Fruit fly (Drosophila melanogaster) whole organism, embryonic: ENCODE data around the gene ftz-f1.
A peak's percentile ranks its signal among the peaks of the same experiment; 100 is the strongest.

Experiments used
- Atf6 ChIP-seq: fragments of 200-800 bp; sonication (Bioruptor generic); IDR thresholded peaks from 2 replicates; pipeline ENCODE4 v1.3.6; 2022; ENCODE audit warnings: missing biosample characterization, missing genetic modification characterization
- CG11247 ChIP-seq: fragments of 200-800 bp; sonication (Bioruptor generic); IDR thresholded peaks from 2 replicates; pipeline ENCODE4 v1.3.6; 2022; ENCODE audit warnings: missing biosample characterization, missing genetic modification characterization
- CG11560 ChIP-seq: fragments of 200-800 bp; sonication (Bioruptor generic); IDR thresholded peaks from 3 replicates; pipeline ENCODE4 v1.3.6; 2022; ENCODE audit warnings: missing biosample characterization, missing genetic modification characterization
- CG11696 ChIP-seq: fragments of 200-800 bp; sonication (Bioruptor generic); IDR thresholded peaks from 2 replicates; pipeline ENCODE4 v1.3.6; 2022; ENCODE audit warnings: missing biosample characterization, missing genetic modification characterization
- CG12744 ChIP-seq: fragments of 200-800 bp; sonication (Bioruptor generic); optimal IDR thresholded peaks from 2 replicates; lab custom pipeline; 2016; ENCODE audit warnings: missing biosample characterization, missing genetic modification characterization
- CG13123 ChIP-seq: fragments of 200-800 bp; sonication (Bioruptor generic); optimal IDR thresholded peaks from 2 replicates; lab custom pipeline; 2016; ENCODE audit warnings: missing biosample characterization, missing genetic modification characterization
- CG13775 ChIP-seq: fragments of 200-800 bp; sonication (Bioruptor generic); optimal IDR thresholded peaks from 3 replicates; lab custom pipeline; 2017; ENCODE audit warnings: missing biosample characterization, mild to moderate bottlenecking, missing genetic modification characterization
- CG13894 ChIP-seq: fragments of 200-800 bp; sonication (Bioruptor generic); optimal IDR thresholded peaks from 3 replicates; lab custom pipeline; 2018; ENCODE audit warnings: missing biosample characterization, mild to moderate bottlenecking, missing genetic modification characterization, moderate library complexity
- CG14441 ChIP-seq: fragments of 200-800 bp; sonication (Bioruptor generic); IDR thresholded peaks from 2 replicates; pipeline ENCODE4 v1.3.6; 2022; ENCODE audit warnings: missing biosample characterization, missing genetic modification characterization
- CG14965 ChIP-seq: fragments of 200-800 bp; sonication (Bioruptor generic); optimal IDR thresholded peaks from 2 replicates; lab custom pipeline; 2016; ENCODE audit warnings: missing biosample characterization, missing genetic modification characterization, borderline replicate concordance
- CG16779 ChIP-seq: fragments of 200-800 bp; sonication (Bioruptor generic); IDR thresholded peaks from 2 replicates; pipeline ENCODE4 v1.3.6; 2022; ENCODE audit warnings: missing biosample characterization, missing genetic modification characterization
- CG17568 ChIP-seq: fragments of 200-800 bp; sonication (Bioruptor generic); optimal IDR thresholded peaks from 2 replicates; lab custom pipeline; 2018; ENCODE audit warnings: missing biosample characterization, mild to moderate bottlenecking, missing genetic modification characterization, moderate library complexity
- CG18262 ChIP-seq: fragments of 200-800 bp; optimal IDR thresholded peaks from 3 replicates; lab custom pipeline; 2019; ENCODE audit warnings: missing biosample characterization, mild to moderate bottlenecking, missing genetic modification characterization, moderate library complexity
- CG2129 ChIP-seq: fragments of 200-800 bp; sonication (Bioruptor generic); IDR thresholded peaks from 2 replicates; pipeline ENCODE4 v1.3.6; 2022; ENCODE audit warnings: missing biosample characterization, missing genetic modification characterization; ENCODE audit not compliant: partially characterized antibody
- CG30431 ChIP-seq: fragments of 200-800 bp; sonication (Bioruptor generic); optimal IDR thresholded peaks from 2 replicates; lab custom pipeline; 2017; ENCODE audit warnings: missing biosample characterization, missing genetic modification characterization
- CG33557 ChIP-seq: fragments of 200-800 bp; sonication (Bioruptor generic); optimal IDR thresholded peaks from 2 replicates; lab custom pipeline; 2019; ENCODE audit warnings: missing biosample characterization, mild to moderate bottlenecking, missing genetic modification characterization, moderate library complexity
- CG3407 ChIP-seq: fragments of 200-800 bp; sonication (Bioruptor generic); optimal IDR thresholded peaks from 2 replicates; lab custom pipeline; 2018; ENCODE audit warnings: missing biosample characterization, mild to moderate bottlenecking, missing genetic modification characterization
- CG34376 ChIP-seq: fragments of 200-800 bp; sonication (Bioruptor generic); optimal IDR thresholded peaks from 2 replicates; lab custom pipeline; 2018; ENCODE audit warnings: missing biosample characterization, mild to moderate bottlenecking, missing genetic modification characterization
- CG3995 ChIP-seq: fragments of 200-800 bp; sonication (Bioruptor generic); optimal IDR thresholded peaks from 3 replicates; lab custom pipeline; 2016; ENCODE audit warnings: missing biosample characterization, missing genetic modification characterization
- CG4854 ChIP-seq: fragments of 200-800 bp; sonication (Bioruptor generic); optimal IDR thresholded peaks from 2 replicates; lab custom pipeline; 2016; ENCODE audit warnings: missing biosample characterization, missing genetic modification characterization, inconsistent platforms
- CG8290 ChIP-seq, 3 experiments: fragments of 200-800 bp; sonication (Bioruptor generic); optimal IDR thresholded peaks; 2 replicates each; lab custom pipeline; 2016 to 2019; ENCODE audit warnings: missing biosample characterization in 3 of 3, missing genetic modification characterization in 3 of 3, mild to moderate bottlenecking in 2 of 3, moderate library complexity in 1 of 3
- CHES-1-like ChIP-seq: fragments of 200-800 bp; sonication (Bioruptor generic); optimal IDR thresholded peaks from 2 replicates; lab custom pipeline; 2016; ENCODE audit warnings: missing biosample characterization, missing genetic modification characterization
- Chrac-16 ChIP-seq: fragments of 200-800 bp; sonication (Bioruptor generic); optimal IDR thresholded peaks from 3 replicates; lab custom pipeline; 2016; ENCODE audit warnings: missing biosample characterization, missing genetic modification characterization
- Doc2 ChIP-seq: fragments of 200-800 bp; sonication (Bioruptor generic); IDR thresholded peaks from 2 replicates; pipeline ENCODE4 v1.3.6; 2022; ENCODE audit warnings: missing biosample characterization, missing genetic modification characterization
- HLH4C ChIP-seq: fragments of 200-800 bp; sonication (Bioruptor generic); IDR thresholded peaks from 3 replicates; pipeline ENCODE4 v1.3.6; 2022; ENCODE audit warnings: missing biosample characterization, missing genetic modification characterization; ENCODE audit not compliant: partially characterized antibody
- HmgD ChIP-seq: fragments of 200-800 bp; sonication (Bioruptor generic); optimal IDR thresholded peaks from 3 replicates; lab custom pipeline; 2016; ENCODE audit warnings: missing biosample characterization, missing genetic modification characterization
- Hsf ChIP-seq: fragments of 200-800 bp; sonication (Bioruptor generic); optimal IDR thresholded peaks from 3 replicates; lab custom pipeline; 2016; ENCODE audit warnings: missing biosample characterization, missing genetic modification characterization
- Nf-YC ChIP-seq: fragments of 200-800 bp; optimal IDR thresholded peaks from 3 replicates; lab custom pipeline; 2019; ENCODE audit warnings: missing biosample characterization, mild to moderate bottlenecking, missing genetic modification characterization, moderate library complexity
- Opbp ChIP-seq: fragments of 200-800 bp; sonication (Bioruptor generic); IDR thresholded peaks from 3 replicates; pipeline ENCODE4 v1.3.6; 2022; ENCODE audit warnings: missing biosample characterization, missing genetic modification characterization; ENCODE audit not compliant: partially characterized antibody
- Optix ChIP-seq: fragments of 200-800 bp; sonication (Bioruptor generic); IDR thresholded peaks from 3 replicates; pipeline ENCODE4 v1.3.6; 2022; ENCODE audit warnings: missing biosample characterization, missing genetic modification characterization
- Poxn ChIP-seq: fragments of 200-800 bp; sonication (Bioruptor generic); IDR thresholded peaks from 2 replicates; pipeline ENCODE4 v1.3.6; 2022; ENCODE audit warnings: missing biosample characterization, missing genetic modification characterization
- ab ChIP-seq: fragments of 200-800 bp; sonication (Bioruptor generic); optimal IDR thresholded peaks from 2 replicates; lab custom pipeline; 2016; ENCODE audit warnings: missing biosample characterization, missing genetic modification characterization
- aop ChIP-seq: fragments of 200-800 bp; sonication (Bioruptor generic); IDR thresholded peaks from 2 replicates; pipeline ENCODE4 v1.3.6; 2022; ENCODE audit warnings: missing biosample characterization, missing genetic modification characterization
- ap ChIP-seq: fragments of 200-800 bp; sonication (Bioruptor generic); IDR thresholded peaks from 2 replicates; pipeline ENCODE4 v1.3.6; 2022; ENCODE audit warnings: missing biosample characterization, missing genetic modification characterization
- caup ChIP-seq: fragments of 200-800 bp; sonication (Bioruptor generic); optimal IDR thresholded peaks from 3 replicates; lab custom pipeline; 2017; ENCODE audit warnings: missing biosample characterization, mild to moderate bottlenecking, missing genetic modification characterization, moderate library complexity; ENCODE audit not compliant: severe bottlenecking
- dm ChIP-seq: fragments of 200-800 bp; sonication (Bioruptor generic); optimal IDR thresholded peaks from 3 replicates; lab custom pipeline; 2016; ENCODE audit warnings: missing biosample characterization, missing genetic modification characterization
- fu2 ChIP-seq: fragments of 200-800 bp; sonication (Bioruptor generic); optimal IDR thresholded peaks from 2 replicates; lab custom pipeline; 2016; ENCODE audit warnings: missing biosample characterization, missing genetic modification characterization
- gem ChIP-seq: fragments of 200-800 bp; sonication (Bioruptor generic); optimal IDR thresholded peaks from 2 replicates; lab custom pipeline; 2019; ENCODE audit warnings: missing biosample characterization, mild to moderate bottlenecking, missing genetic modification characterization, moderate library complexity
- jigr1 ChIP-seq: fragments of 200-800 bp; sonication (Bioruptor generic); IDR thresholded peaks from 3 replicates; pipeline ENCODE4 v1.3.6; 2022; ENCODE audit warnings: missing biosample characterization, missing genetic modification characterization
- mirr ChIP-seq: fragments of 200-800 bp; sonication (Bioruptor generic); optimal IDR thresholded peaks from 3 replicates; lab custom pipeline; 2018; ENCODE audit warnings: missing biosample characterization, mild to moderate bottlenecking, missing genetic modification characterization
- nom ChIP-seq: fragments of 200-800 bp; sonication (Bioruptor generic); optimal IDR thresholded peaks from 2 replicates; lab custom pipeline; 2017; ENCODE audit warnings: missing biosample characterization, missing genetic modification characterization, mild to moderate bottlenecking, moderate library complexity, missing genetic modification reagents
- p53 ChIP-seq: fragments of 200-800 bp; sonication (Bioruptor generic); optimal IDR thresholded peaks from 2 replicates; lab custom pipeline; 2016; ENCODE audit warnings: missing biosample characterization, missing genetic modification characterization
- sim ChIP-seq: fragments of 200-800 bp; sonication (Bioruptor generic); IDR thresholded peaks from 2 replicates; pipeline ENCODE4 v1.3.6; 2022; ENCODE audit warnings: missing biosample characterization, missing genetic modification characterization
- slbo ChIP-seq: fragments of 200-800 bp; sonication (Bioruptor generic); IDR thresholded peaks from 2 replicates; pipeline ENCODE4 v1.3.6; 2022; ENCODE audit warnings: missing biosample characterization, missing genetic modification characterization
- tgo ChIP-seq: fragments of 200-800 bp; sonication (Bioruptor generic); IDR thresholded peaks from 3 replicates; pipeline ENCODE4 v1.3.6; 2022; ENCODE audit warnings: missing biosample characterization, missing genetic modification characterization
- tup ChIP-seq: fragments of 200-800 bp; sonication (Bioruptor generic); optimal IDR thresholded peaks from 2 replicates; lab custom pipeline; 2016; ENCODE audit warnings: missing biosample characterization, mild to moderate bottlenecking, missing genetic modification characterization, moderate library complexity
- unpg ChIP-seq: fragments of 200-800 bp; sonication (Bioruptor generic); optimal IDR thresholded peaks from 3 replicates; lab custom pipeline; 2018; ENCODE audit warnings: missing biosample characterization, mild to moderate bottlenecking, missing genetic modification characterization, moderate library complexity
- wdn ChIP-seq: fragments of 200-800 bp; sonication (Bioruptor generic); IDR thresholded peaks from 2 replicates; pipeline ENCODE4 v1.3.6; 2022; ENCODE audit warnings: missing biosample characterization, missing genetic modification characterization
- zfh2 ChIP-seq: fragments of 200-800 bp; sonication (Bioruptor generic); optimal IDR thresholded peaks from 2 replicates; lab custom pipeline; 2016; ENCODE audit warnings: missing biosample characterization, missing genetic modification characterization

ftz-f1 gene

dm6 chr3L:18789203-18790018, 11.7 kb downstream of the ftz-f1 start (continued):
- TF ChIP-seq Hsf (no peak), CG8290 (GFP tag; optimal IDR thresholded peaks at IDR 0.05; lab: Kevin White, UChicago) (no peak), CG8290 (tag; optimal IDR thresholded peaks at IDR 0.05; lab: Kevin White, UChicago) (peak in 1 of 2 experiments; percentile 78), mirr (peak; percentile 97), tgo (GFP tag; lab: Robert Waterston, UW) (peak; percentile 18; the same call in 1 of the 3 replicates), CG11560 (tag; lab: Robert Waterston, UW) (no peak), CG13775 (GFP tag; lab: Kevin White, UChicago) (no peak), unpg (GFP tag; lab: Kevin White, UChicago) (peak; percentile 24), gem (peak; percentile 58), CG14965 (no peak), Atf6 (GFP tag; lab: Robert Waterston, UW) (peak; percentile 43; the same call in 1 of the 2 replicates), CG12744 (peak; percentile 47), CG13894 (peak; percentile 77), aop (GFP tag; lab: Robert Waterston, UW) (no peak), zfh2 (GFP tag; lab: Kevin White, UChicago) (peak; percentile 10), Doc2 (no peak), CG18262 (tag; lab: Kevin White, UChicago) (no peak), ab (GFP tag; lab: Kevin White, UChicago) (no peak), CG2129 (no peak), Chrac-16 (GFP tag; lab: Kevin White, UChicago) (no peak), CG3407 (peak; percentile 55), jigr1 (GFP tag; lab: Robert Waterston, UW) (no peak), sim (no peak), p53 (GFP tag; lab: Kevin White, UChicago) (no peak), Nf-YC (tag; lab: Kevin White, UChicago) (peak; percentile 56), dm (GFP tag; lab: Kevin White, UChicago) (no peak), CG3995 (GFP tag; lab: Kevin White, UChicago) (peak; percentile 21), HmgD (GFP tag; lab: Kevin White, UChicago) (no peak), CG14441 (GFP tag; lab: Robert Waterston, UW) (peak; percentile 51; the same call in 1 of the 2 replicates), CG16779 (peak; percentile 50; the same call in 1 of the 2 replicates), slbo (GFP tag; lab: Robert Waterston, UW) (no peak), Opbp (GFP tag; lab: Robert Waterston, UW) (no peak), CG34376 (peak; percentile 94), caup (GFP tag; lab: Kevin White, UChicago) (peak; percentile 84), CHES-1-like (GFP tag; lab: Kevin White, UChicago) (no peak), nom (GFP tag; lab: Kevin White, UChicago) (no peak), CG17568 (GFP tag; lab: Kevin White, UChicago) (peak; percentile 62), CG11696 (peak; percentile 83), CG11247 (GFP tag; lab: Robert Waterston, UW) (no peak), CG33557 (GFP tag; lab: Kevin White, UChicago) (no peak), tup (GFP tag; lab: Kevin White, UChicago) (no peak), Poxn (no peak), CG4854 (peak; percentile 25), fu2 (no peak), ap (GFP tag; lab: Robert Waterston, UW) (no peak), CG30431 (GFP tag; lab: Kevin White, UChicago) (no peak), CG13123 (GFP tag; lab: Kevin White, UChicago) (peak; percentile 19), wdn (GFP tag; lab: Robert Waterston, UW) (0 out of 2 replicates have a peak, but pooled peaks have one; percentile 20), HLH4C (GFP tag; lab: Robert Waterston, UW) (no peak), Optix (GFP tag; lab: Robert Waterston, UW) (0 out of 3 replicates have a peak, but pooled peaks have one; percentile 40)
